Worm (Caenorhabditis elegans): ENCODE data around the gene srv-30.

DNA sequence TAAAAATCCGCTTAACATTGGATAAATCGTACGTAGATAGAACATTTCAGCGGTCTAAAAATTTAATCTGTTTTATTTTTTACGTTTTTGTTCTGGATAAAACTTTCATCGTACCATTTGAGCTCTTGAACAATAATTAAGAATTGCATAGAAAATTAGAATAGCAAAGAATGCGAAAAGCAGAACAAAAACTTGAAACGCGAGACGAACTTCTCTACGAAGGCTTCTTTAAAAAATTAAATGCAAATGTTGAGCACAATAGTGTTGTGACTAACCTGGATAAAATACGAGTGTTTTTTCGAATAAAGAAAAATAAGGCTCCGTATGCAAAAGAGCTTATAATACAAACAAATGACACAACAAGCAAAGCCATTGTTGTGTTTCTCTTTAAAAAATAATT lies 30.3 kb upstream of the srv-30 start:
- no peak for TF ChIP-seq ztf-11 (tag; optimal IDR thresholded peaks at IDR 0.05)
- TF ChIP-seq lin-32 (GFP tag; optimal IDR thresholded peaks at IDR 0.05) = no peak
- TF ChIP-seq zip-8 (tag; optimal IDR thresholded peaks at IDR 0.05) = no peak
- TF ChIP-seq nhr-2 (tag; optimal IDR thresholded peaks at IDR 0.05) = no peak
- TF ChIP-seq nhr-237 (tag; optimal IDR thresholded peaks at IDR 0.05) = no peak
- no peak for TF ChIP-seq snpc-4 (tag; optimal IDR thresholded peaks at IDR 0.05)
- no peak for TF ChIP-seq M03D4.4 (tag; optimal IDR thresholded peaks at IDR 0.05)
- no peak for TF ChIP-seq nhr-28 (tag; optimal IDR thresholded peaks at IDR 0.05)
- TF ChIP-seq ceh-83 (GFP tag; optimal IDR thresholded peaks at IDR 0.05) = no peak
- no peak for TF ChIP-seq unc-39 (tag; optimal IDR thresholded peaks at IDR 0.05)
- no peak for TF ChIP-seq sptf-1 (tag; optimal IDR thresholded peaks at IDR 0.05)
- TF ChIP-seq elt-3 (tag; optimal IDR thresholded peaks at IDR 0.05) = no peak
- no peak for TF ChIP-seq ces-1 (GFP tag; optimal IDR thresholded peaks at IDR 0.05)
- no peak for TF ChIP-seq nhr-12 (tag; optimal IDR thresholded peaks at IDR 0.05)

Measured in whole organism, mixed stage, embryonic.